Fruit fly (Drosophila melanogaster): ENCODE measurements around the gene CG15172.

DNA sequence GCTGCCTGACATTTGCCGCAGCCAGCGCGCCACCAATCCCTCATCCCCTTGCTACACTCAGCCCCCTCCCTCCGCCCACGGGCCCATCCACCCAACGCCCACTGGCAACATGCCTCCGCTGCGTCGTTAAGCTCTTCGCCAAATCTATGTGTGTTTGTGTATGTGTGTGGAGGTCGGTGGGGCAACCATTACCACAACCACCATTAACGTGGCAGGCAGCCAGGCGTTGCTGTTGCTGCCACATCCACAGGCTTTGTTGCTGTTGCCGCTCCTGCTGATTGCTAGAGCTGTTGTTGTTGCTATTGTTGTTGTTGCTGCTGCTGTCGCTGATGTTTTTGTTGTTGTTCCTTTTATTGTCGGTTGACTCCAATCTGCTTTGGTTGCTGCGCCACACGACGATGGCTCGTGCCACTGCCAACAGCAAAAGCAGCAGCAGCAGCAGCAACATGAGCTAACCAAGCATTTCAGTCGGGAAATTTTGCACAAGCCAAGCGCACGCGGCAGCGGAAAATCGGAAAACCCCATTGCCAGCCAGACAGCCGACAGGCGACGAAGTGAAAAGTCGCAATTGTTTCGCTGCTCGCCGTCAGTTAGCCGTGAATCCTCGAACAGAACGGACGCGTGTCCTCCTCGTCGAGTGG, 5.1 kb downstream of the CG15172 start, which contains the start of gene Sidpn:
- TF ChIP-seq Lpt (GFP tag; optimal IDR thresholded peaks at IDR 0.05) (no peak), CG9139 (GFP tag; optimal IDR thresholded peaks at IDR 0.05) (no peak), Hr38 (GFP tag; optimal IDR thresholded peaks at IDR 0.05) (no peak), Sox102F (GFP tag; optimal IDR thresholded peaks at IDR 0.05) (no peak), esn (GFP tag; optimal IDR thresholded peaks at IDR 0.05) (no peak), Eip78C (GFP tag) (no peak), Hr4 (GFP tag; optimal IDR thresholded peaks at IDR 0.05) (no peak), CG11294 (GFP tag; IDR thresholded peaks at IDR 0.05) (no peak), ss (GFP tag; optimal IDR thresholded peaks at IDR 0.05) (no peak), CG6276 (GFP tag; optimal IDR thresholded peaks at IDR 0.05) (no peak), CG7368 (GFP tag; optimal IDR thresholded peaks at IDR 0.05) (no peak), CG10631 (GFP tag; optimal IDR thresholded peaks at IDR 0.05) (no peak)

Measured in whole organism, prepupa.